Fruit fly (Drosophila melanogaster): ENCODE data around the gene CG4045.

dm6 chrX:2087501-2087900 lies 11.8 kb upstream of the CG4045 start:
- TF ChIP-seq Eip78C (GFP tag) (peak; percentile 82), Hr4 (GFP tag; optimal IDR thresholded peaks at IDR 0.05) (peak; percentile 81), CG6276 (GFP tag; optimal IDR thresholded peaks at IDR 0.05) (peak; percentile 81), Smox (GFP tag; optimal IDR thresholded peaks at IDR 0.05) (no peak), CG10669 (GFP tag; optimal IDR thresholded peaks at IDR 0.05) (no peak), Lpt (GFP tag; optimal IDR thresholded peaks at IDR 0.05) (peak; percentile 69), CG16779 (tag; optimal IDR thresholded peaks at IDR 0.05) (no peak)

Data from whole organism, prepupa.